Worm (Caenorhabditis elegans) whole organism, L1 larva: ENCODE measurements around the gene F13B12.2.
A peak's percentile ranks its signal among the peaks of the same experiment; 100 is the strongest.

ENCODE experiments used
- C16A3.4 ChIP-seq: fragments of 150-350 bp; optimal IDR thresholded peaks from 2 replicates; lab custom pipeline; 2014; ENCODE audit warnings: missing biosample characterization, missing genetic modification characterization
- C34B4.2 ChIP-seq: sonication (generic microtip); optimal IDR thresholded peaks from 2 replicates; lab custom pipeline; 2017; ENCODE audit warnings: mild to moderate bottlenecking, missing genetic modification characterization, missing compliant biosample characterization
- F16B12.6 ChIP-seq: fragments of 150-350 bp; optimal IDR thresholded peaks from 2 replicates; lab custom pipeline; 2014; ENCODE audit warnings: missing biosample characterization, missing genetic modification characterization
- alr-1 ChIP-seq: fragments of 200-800 bp; sonication (Bioruptor generic); optimal IDR thresholded peaks from 2 replicates; lab custom pipeline; 2018; ENCODE audit warnings: borderline replicate concordance, mild to moderate bottlenecking, missing genetic modification characterization, missing compliant biosample characterization
- aly-2 ChIP-seq: fragments of 150-350 bp; optimal IDR thresholded peaks from 2 replicates; lab custom pipeline; 2014; ENCODE audit warnings: missing biosample characterization, missing genetic modification characterization
- ceh-63 ChIP-seq: fragments of 200-800 bp; sonication (Bioruptor generic); optimal IDR thresholded peaks from 2 replicates; lab custom pipeline; 2018; ENCODE audit warnings: mild to moderate bottlenecking, missing genetic modification characterization, missing compliant biosample characterization
- ceh-8 ChIP-seq: fragments of 200-800 bp; sonication (Bioruptor generic); optimal IDR thresholded peaks from 2 replicates; lab custom pipeline; 2018; ENCODE audit warnings: mild to moderate bottlenecking, missing genetic modification characterization, moderate library complexity, missing compliant biosample characterization
- ceh-82 ChIP-seq, 3 experiments: fragments of 150-350 bp in 1 of 3; sonication (generic microtip) in 2 of 3; optimal IDR thresholded peaks; 2 replicates each; lab custom pipeline; 2014 to 2017; ENCODE audit warnings: missing biosample characterization in 3 of 3, missing genetic modification characterization in 3 of 3
- ceh-88 ChIP-seq: fragments of 200-800 bp; sonication (Bioruptor generic); IDR thresholded peaks from 2 replicates; pipeline ENCODE4 v1.3.6; 2022; ENCODE audit warnings: missing genetic modification characterization, missing compliant biosample characterization
- ceh-90 ChIP-seq: sonication (generic microtip); optimal IDR thresholded peaks from 2 replicates; lab custom pipeline; 2016; ENCODE audit warnings: missing genetic modification characterization, missing compliant biosample characterization
- efl-1 ChIP-seq, 4 experiments: fragments of 150-350 bp; optimal IDR thresholded peaks in 3 of 4; peaks in 1 of 4; 1 replicate in 1 of 4; 2 replicates in 3 of 4; lab custom pipeline; 2014; ENCODE audit warnings: missing biosample characterization in 2 of 4, missing genetic modification characterization in 2 of 4, missing genetic modification reagents in 2 of 4
- efl-3 ChIP-seq: fragments of 200-800 bp; sonication (Bioruptor generic); optimal IDR thresholded peaks from 2 replicates; lab custom pipeline; 2018; ENCODE audit warnings: mild to moderate bottlenecking, missing genetic modification characterization, missing compliant biosample characterization
- elt-2 ChIP-seq: sonication (generic microtip); optimal IDR thresholded peaks from 2 replicates; lab custom pipeline; 2016; ENCODE audit warnings: missing genetic modification characterization, mild to moderate bottlenecking, inconsistent platforms, missing compliant biosample characterization, missing genetic modification reagents
- fkh-4 ChIP-seq: sonication (generic microtip); optimal IDR thresholded peaks from 2 replicates; lab custom pipeline; 2016; ENCODE audit warnings: missing compliant biosample characterization, missing genetic modification characterization, borderline replicate concordance
- hlh-4 ChIP-seq: sonication (generic microtip); optimal IDR thresholded peaks from 2 replicates; lab custom pipeline; 2016; ENCODE audit warnings: mild to moderate bottlenecking, missing genetic modification characterization, missing compliant biosample characterization
- hpl-2 ChIP-seq: fragments of 150-350 bp; optimal IDR thresholded peaks from 2 replicates; lab custom pipeline; 2014; ENCODE audit warnings: missing biosample characterization, missing genetic modification reagents, missing genetic modification characterization
- irx-1 ChIP-seq: sonication (generic microtip); optimal IDR thresholded peaks from 2 replicates; lab custom pipeline; 2016; ENCODE audit warnings: missing genetic modification characterization, missing compliant biosample characterization
- isw-1 ChIP-seq: fragments of 200-800 bp; sonication (Bioruptor generic); IDR thresholded peaks from 2 replicates; pipeline ENCODE4 v1.3.6; 2022; ENCODE audit warnings: missing genetic modification characterization, missing compliant biosample characterization
- lin-15B ChIP-seq: fragments of 150-350 bp; sonication (generic microtip); optimal IDR thresholded peaks from 3 replicates; lab custom pipeline; 2014; ENCODE audit warnings: missing biosample characterization, missing genetic modification characterization
- lin-39 ChIP-seq: fragments of 150-350 bp; optimal IDR thresholded peaks from 2 replicates; lab custom pipeline; 2014; ENCODE audit warnings: missing biosample characterization, missing genetic modification reagents, missing genetic modification characterization
- mab-9 ChIP-seq: fragments of 200-800 bp; sonication (Bioruptor generic); IDR thresholded peaks from 2 replicates; pipeline ENCODE4 v1.3.6; 2022; ENCODE audit warnings: missing genetic modification reagents, missing genetic modification characterization, missing compliant biosample characterization
- mef-2 ChIP-seq: fragments of 150-350 bp; optimal IDR thresholded peaks from 2 replicates; lab custom pipeline; 2014; ENCODE audit warnings: missing biosample characterization, missing genetic modification characterization
- mep-1 ChIP-seq: fragments of 150-350 bp; optimal IDR thresholded peaks from 2 replicates; lab custom pipeline; 2014; ENCODE audit warnings: missing biosample characterization, missing genetic modification characterization
- nhr-19 ChIP-seq: fragments of 200-800 bp; sonication (Bioruptor generic); conservative IDR thresholded peaks from 2 replicates; pipeline ENCODE4 v1.3.6; 2022; ENCODE audit warnings: missing genetic modification characterization, missing compliant biosample characterization
- nhr-71 ChIP-seq: sonication (generic microtip); optimal IDR thresholded peaks from 2 replicates; lab custom pipeline; 2016; ENCODE audit warnings: mild to moderate bottlenecking, missing genetic modification characterization, moderate library complexity, missing compliant biosample characterization
- nhr-85 ChIP-seq: sonication (generic microtip); peaks from one replicate; lab custom pipeline; 2016; ENCODE audit warnings: missing genetic modification characterization, inconsistent platforms, missing compliant biosample characterization
- pag-3 ChIP-seq: sonication (generic microtip); optimal IDR thresholded peaks from 2 replicates; lab custom pipeline; 2017; ENCODE audit warnings: missing genetic modification characterization, mild to moderate bottlenecking, missing compliant biosample characterization, antibody characterized with exemption, borderline replicate concordance; ENCODE audit not compliant: insufficient read depth
- pqm-1 ChIP-seq: sonication (generic microtip); optimal IDR thresholded peaks from 3 replicates; lab custom pipeline; 2017; ENCODE audit warnings: missing biosample characterization, missing genetic modification characterization
- snpc-4 ChIP-seq: fragments of 150-350 bp; optimal IDR thresholded peaks from 2 replicates; lab custom pipeline; 2014; ENCODE audit warnings: missing biosample characterization, missing genetic modification characterization
- snu-23 ChIP-seq: sonication (generic microtip); optimal IDR thresholded peaks from 2 replicates; lab custom pipeline; 2016; ENCODE audit warnings: missing genetic modification characterization, missing compliant biosample characterization
- sox-4 ChIP-seq: sonication (generic microtip); optimal IDR thresholded peaks from 2 replicates; lab custom pipeline; 2016; ENCODE audit warnings: missing genetic modification characterization, missing compliant biosample characterization
- sptf-1 ChIP-seq: fragments of 150-350 bp; optimal IDR thresholded peaks from 2 replicates; lab custom pipeline; 2014; ENCODE audit warnings: missing biosample characterization, missing genetic modification characterization
- tlp-1 ChIP-seq: fragments of 150-350 bp; optimal IDR thresholded peaks from 2 replicates; lab custom pipeline; 2014; ENCODE audit warnings: missing biosample characterization, missing genetic modification characterization
- unc-98 ChIP-seq: fragments of 200-800 bp; sonication (Bioruptor generic); IDR thresholded peaks from 2 replicates; pipeline ENCODE4 v1.3.6; 2022; ENCODE audit warnings: missing genetic modification characterization, missing compliant biosample characterization
- vab-15 ChIP-seq: sonication (generic microtip); optimal IDR thresholded peaks from 2 replicates; lab custom pipeline; 2017; ENCODE audit warnings: missing genotype, mild to moderate bottlenecking, missing genetic modification characterization, missing compliant biosample characterization
- xbp-1 ChIP-seq: sonication (generic microtip); optimal IDR thresholded peaks from 2 replicates; lab custom pipeline; 2016; ENCODE audit warnings: missing genetic modification characterization, missing compliant biosample characterization
- ztf-11 ChIP-seq, 2 experiments: sonication (generic microtip); optimal IDR thresholded peaks; 2 replicates each; lab custom pipeline; 2016 to 2017; ENCODE audit warnings: missing genetic modification characterization in 2 of 2, missing biosample characterization in 1 of 2, missing compliant biosample characterization in 1 of 2

The F13B12.2 gene

ce11 chrIV:10391827-10392226 lies 37.1 kb downstream of the F13B12.2 start, which contains the start of gene spe-26:
Gene spe-26, minus strand, starts transcription at chrIV:10391927.
- TF ChIP-seq nhr-85 (tag; lab: Kevin White, UChicago), result no peak
- TF ChIP-seq aly-2 (tag; lab: Kevin White, UChicago), result no peak
- TF ChIP-seq C16A3.4 (tag; lab: Kevin White, UChicago), result no peak
- TF ChIP-seq tlp-1 (tag; lab: Kevin White, UChicago), result no peak
- TF ChIP-seq vab-15 (tag; lab: Kevin White, UChicago), result no peak
- TF ChIP-seq efl-3 (GFP tag; lab: Kevin White, UChicago), result no peak
- TF ChIP-seq ceh-88 (GFP tag; lab: Robert Waterston, UW), result no peak
- no peak for TF ChIP-seq isw-1 (GFP tag; lab: Robert Waterston, UW)
- no peak for TF ChIP-seq ceh-82 (tag; optimal IDR thresholded peaks at IDR 0.05; lab: Kevin White, UChicago)
- TF ChIP-seq hlh-4, result no peak
- TF ChIP-seq fkh-4 (tag; lab: Kevin White, UChicago), result no peak
- no peak for TF ChIP-seq C34B4.2 (tag; lab: Kevin White, UChicago)
- no peak for TF ChIP-seq mef-2 (tag; lab: Kevin White, UChicago)
- no peak for TF ChIP-seq hpl-2
- no peak for TF ChIP-seq ceh-8 (GFP tag; lab: Kevin White, UChicago)
- no peak for TF ChIP-seq mep-1 (tag; lab: Kevin White, UChicago)
- no peak for TF ChIP-seq pag-3 (tag; lab: Kevin White, UChicago)
- no peak for TF ChIP-seq mab-9 (GFP tag; lab: Robert Waterston, UW)
- TF ChIP-seq xbp-1 (tag; lab: Kevin White, UChicago), result no peak
- no peak for TF ChIP-seq alr-1 (tag; lab: Kevin White, UChicago)

ce11 chrIV:10388263-10388662 lies 40.7 kb downstream of the F13B12.2 start, which contains the start of gene R10H10.3:
Gene R10H10.3, plus strand, starts transcription at chrIV:10388505.
- TF ChIP-seq snpc-4 (tag; lab: Kevin White, UChicago) (no peak), sox-4 (no peak), elt-2 (peak; percentile 43)

- TF ChIP-seq nhr-71 (tag; lab: Kevin White, UChicago), result no peak
- peak; percentile 27 for TF ChIP-seq aly-2 (tag; lab: Kevin White, UChicago)
Observed at ce11 chrIV:10387113-10387512, 41.8 kb downstream of the F13B12.2 start, which contains the start of gene nfu-1. Gene nfu-1, plus strand, starts transcription at chrIV:10387413.

DNA sequence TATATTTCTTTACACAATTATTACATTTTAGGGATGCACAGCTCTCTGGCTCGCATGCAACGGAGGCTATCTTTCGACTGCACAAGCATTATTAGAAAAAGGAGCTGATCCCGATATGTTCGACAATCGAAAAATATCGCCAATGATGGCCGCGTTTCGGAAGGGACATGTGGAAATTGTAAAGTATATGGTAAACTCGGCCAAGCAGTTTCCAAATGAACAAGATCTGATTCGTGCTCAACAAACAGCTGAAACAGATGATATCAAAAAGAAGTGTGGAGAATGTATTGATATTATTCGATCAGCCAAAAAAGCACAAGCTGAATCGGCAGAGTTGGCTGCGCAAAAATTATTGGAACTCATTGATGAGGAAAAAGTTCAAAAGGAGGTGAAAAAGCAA lies 46.0 kb downstream of the F13B12.2 start:
- TF ChIP-seq lin-39 (no peak), irx-1 (tag; lab: Kevin White, UChicago) (no peak), ztf-11 (tag; optimal IDR thresholded peaks at IDR 0.05; lab: Kevin White, UChicago) (no peak), F16B12.6 (no peak), tlp-1 (tag; lab: Kevin White, UChicago) (no peak), alr-1 (tag; lab: Kevin White, UChicago) (no peak), sptf-1 (tag; lab: Kevin White, UChicago) (no peak), nhr-19 (GFP tag; lab: Robert Waterston, UW) (no peak), sox-4 (no peak), snu-23 (GFP tag; lab: Kevin White, UChicago) (no peak), lin-15B (tag; lab: Kevin White, UChicago) (no peak)

DNA sequence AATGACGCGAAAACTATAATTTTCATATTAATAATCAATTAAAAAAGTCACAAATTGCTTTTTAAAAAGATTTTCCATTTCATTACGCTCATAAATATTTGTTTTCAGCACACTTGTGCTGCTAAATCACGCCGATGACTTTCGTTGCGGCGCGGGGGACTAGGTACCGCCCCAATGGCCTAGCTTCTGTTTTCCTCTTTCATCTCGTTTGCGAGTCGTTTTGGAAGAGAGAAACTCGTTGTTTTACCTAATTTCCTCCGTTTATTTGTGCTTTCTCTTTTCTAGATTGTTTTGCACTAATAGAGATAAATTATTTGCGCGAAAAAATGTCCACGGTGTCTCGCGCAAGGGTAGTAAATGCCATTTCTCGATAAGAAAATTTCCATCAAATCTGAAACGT lies 47.9 kb downstream of the F13B12.2 start:
- TF ChIP-seq unc-98 (GFP tag; lab: Robert Waterston, UW) (no peak), efl-1 (optimal IDR thresholded peaks at IDR 0.05; lab: Kevin White, UChicago) (no peak), efl-1 (GFP tag; optimal IDR thresholded peaks at IDR 0.05 in 1 of 2; lab: Kevin White, UChicago) (peak in 1 of 2 experiments; percentile 81), ceh-90 (tag; lab: Kevin White, UChicago) (peak; percentile 14), snu-23 (GFP tag; lab: Kevin White, UChicago) (no peak), pqm-1 (tag; lab: Kevin White, UChicago) (no peak), aly-2 (tag; lab: Kevin White, UChicago) (peak; percentile 5), ceh-63 (no peak)
